Worm (Caenorhabditis elegans): ENCODE measurements around the gene C25D7.10.

DNA sequence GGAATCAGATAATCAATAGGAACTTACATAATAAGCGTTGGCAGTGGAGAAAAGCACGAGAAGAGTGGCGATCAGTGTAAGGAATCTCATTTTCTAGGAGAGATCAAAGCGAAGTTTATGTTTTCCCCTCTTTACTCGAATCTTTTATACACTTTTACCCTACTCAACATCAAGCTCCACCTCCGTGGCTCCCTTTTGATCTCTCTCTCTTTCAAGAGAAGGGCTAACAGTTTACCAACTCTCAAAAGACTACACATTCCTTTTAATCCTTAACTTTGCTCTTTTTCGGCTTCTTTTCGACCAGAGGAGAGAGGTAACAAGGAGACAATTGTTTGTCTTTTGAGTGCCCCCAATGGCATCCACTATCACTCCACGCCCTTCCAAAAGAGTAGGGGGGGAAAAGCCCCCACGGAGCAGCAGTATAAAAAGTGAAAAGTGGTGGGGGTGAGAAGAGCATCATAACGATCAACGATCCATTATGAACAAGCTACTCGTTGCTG lies 20.0 kb downstream of the C25D7.10 start, which contains the start of the genes C01G10.15 and C01G10.6:
- TF ChIP-seq hlh-12 (tag; optimal IDR thresholded peaks at IDR 0.05) = no peak
- no peak for TF ChIP-seq hsf-1 (GFP tag; IDR thresholded peaks at IDR 0.05)
- TF ChIP-seq ama-1 (optimal IDR thresholded peaks at IDR 0.05) = no peak
- TF ChIP-seq ama-1 (GFP tag; optimal IDR thresholded peaks at IDR 0.05) = no peak
- TF ChIP-seq unc-62 (GFP tag; optimal IDR thresholded peaks at IDR 0.05) = no peak
- TF ChIP-seq snpc-3.4 (tag; optimal IDR thresholded peaks at IDR 0.05) = no peak
- TF ChIP-seq hmg-20 (GFP tag; IDR thresholded peaks at IDR 0.05) = no peak
- TF ChIP-seq Y95B8A.8 (GFP tag; IDR thresholded peaks at IDR 0.05) = no peak
- TF ChIP-seq snpc-4 (GFP tag; optimal IDR thresholded peaks at IDR 0.05) = no peak
- no peak for TF ChIP-seq snpc-4 (tag; optimal IDR thresholded peaks at IDR 0.05)
- TF ChIP-seq ztf-3 (GFP tag; optimal IDR thresholded peaks at IDR 0.05) = no peak
- TF ChIP-seq snpc-1.3 (tag; optimal IDR thresholded peaks at IDR 0.05; ENCODE audit: insufficient read depth) = no peak
- TF ChIP-seq pha-4 (tag; optimal IDR thresholded peaks at IDR 0.05) = no peak
- no peak for TF ChIP-seq unc-130 (GFP tag; optimal IDR thresholded peaks at IDR 0.05)

All from whole organism, young adult.